Worm (Caenorhabditis elegans) whole organism, L2 larva: Measurements from ENCODE around the gene bath-1.
"Not testable (repeated sequence)": the region's sequence is repeated elsewhere in the genome, so short reads cannot be mapped to it uniquely, and the experiment has no call there.

ENCODE experiments used
- F13H6.1 ChIP-seq: sonication (generic microtip); optimal IDR thresholded peaks from 2 replicates; lab custom pipeline; 2016; ENCODE audit warnings: missing genetic modification characterization, missing compliant biosample characterization
- R02D3.7 ChIP-seq: fragments of 150-350 bp; optimal IDR thresholded peaks from 2 replicates; lab custom pipeline; 2014; ENCODE audit warnings: missing biosample characterization, missing genetic modification characterization
- ZK546.5 ChIP-seq: sonication (generic microtip); optimal IDR thresholded peaks from 2 replicates; lab custom pipeline; 2017; ENCODE audit warnings: missing biosample characterization, missing genetic modification characterization
- alr-1 ChIP-seq: fragments of 150-350 bp; optimal IDR thresholded peaks from 2 replicates; lab custom pipeline; 2014; ENCODE audit warnings: missing biosample characterization, missing genetic modification characterization
- blmp-1 ChIP-seq: sonication (generic microtip); optimal IDR thresholded peaks from 2 replicates; lab custom pipeline; 2017; ENCODE audit warnings: missing genetic modification characterization, mild to moderate bottlenecking, missing compliant biosample characterization, antibody characterized with exemption, moderate library complexity; ENCODE audit not compliant: insufficient read depth
- egl-27 ChIP-seq: sonication (generic microtip); optimal IDR thresholded peaks from 3 replicates; lab custom pipeline; 2017; ENCODE audit warnings: missing biosample characterization, missing genetic modification reagents, missing genetic modification characterization
- elt-1 ChIP-seq: fragments of 150-350 bp; optimal IDR thresholded peaks from 2 replicates; lab custom pipeline; 2014; ENCODE audit warnings: missing biosample characterization, missing genetic modification characterization
- elt-3 ChIP-seq: sonication (generic microtip); optimal IDR thresholded peaks from 2 replicates; lab custom pipeline; 2017; ENCODE audit warnings: missing biosample characterization, missing genetic modification characterization
- fos-1 ChIP-seq: fragments of 150-350 bp; optimal IDR thresholded peaks from 2 replicates; lab custom pipeline; 2014; ENCODE audit warnings: missing biosample characterization, missing genetic modification characterization
- gmeb-1 ChIP-seq: fragments of 150-350 bp; optimal IDR thresholded peaks from 2 replicates; lab custom pipeline; 2014; ENCODE audit warnings: missing biosample characterization, missing genetic modification characterization
- lin-11 ChIP-seq: fragments of 150-350 bp; sonication (generic microtip); optimal IDR thresholded peaks from 2 replicates; lab custom pipeline; 2014; ENCODE audit warnings: missing biosample characterization, missing genetic modification characterization, inconsistent platforms, mixed read lengths
- mab-5 ChIP-seq: fragments of 150-350 bp; optimal IDR thresholded peaks from 2 replicates; lab custom pipeline; 2014; ENCODE audit warnings: missing biosample characterization, missing genetic modification characterization
- mbf-1 ChIP-seq: sonication (generic microtip); optimal IDR thresholded peaks from 2 replicates; lab custom pipeline; 2017; ENCODE audit warnings: missing biosample characterization, missing genetic modification characterization
- nhr-10 ChIP-seq: sonication (generic microtip); optimal IDR thresholded peaks from 2 replicates; lab custom pipeline; 2017; ENCODE audit warnings: missing biosample characterization, missing genetic modification characterization
- nhr-11 ChIP-seq: fragments of 150-350 bp; optimal IDR thresholded peaks from 2 replicates; lab custom pipeline; 2014; ENCODE audit warnings: missing biosample characterization, missing genetic modification characterization
- nhr-12 ChIP-seq: fragments of 150-350 bp; optimal IDR thresholded peaks from 2 replicates; lab custom pipeline; 2014; ENCODE audit warnings: missing biosample characterization, missing genetic modification characterization
- nhr-129 ChIP-seq: fragments of 150-350 bp; optimal IDR thresholded peaks from 2 replicates; lab custom pipeline; 2014; ENCODE audit warnings: missing biosample characterization, missing genetic modification characterization
- nhr-21 ChIP-seq: fragments of 150-350 bp; optimal IDR thresholded peaks from 2 replicates; lab custom pipeline; 2014; ENCODE audit warnings: missing biosample characterization, missing genetic modification characterization
- nhr-23 ChIP-seq: fragments of 150-350 bp; optimal IDR thresholded peaks from 2 replicates; lab custom pipeline; 2014; ENCODE audit warnings: missing biosample characterization, missing genetic modification reagents, missing genetic modification characterization
- nhr-237 ChIP-seq: fragments of 150-350 bp; optimal IDR thresholded peaks from 2 replicates; lab custom pipeline; 2014; ENCODE audit warnings: missing biosample characterization, missing genetic modification characterization
- nhr-25 ChIP-seq: fragments of 150-350 bp; sonication (generic microtip); optimal IDR thresholded peaks from 3 replicates; lab custom pipeline; 2014; ENCODE audit warnings: missing biosample characterization, missing genetic modification characterization
- nhr-6 ChIP-seq: fragments of 150-350 bp; optimal IDR thresholded peaks from 2 replicates; lab custom pipeline; 2014; ENCODE audit warnings: missing biosample characterization, missing genetic modification characterization
- nhr-77 ChIP-seq: fragments of 150-350 bp; optimal IDR thresholded peaks from 2 replicates; lab custom pipeline; 2014; ENCODE audit warnings: missing biosample characterization, missing genetic modification characterization
- sem-4 ChIP-seq: fragments of 150-350 bp; optimal IDR thresholded peaks from 2 replicates; lab custom pipeline; 2014; ENCODE audit warnings: missing biosample characterization, missing genetic modification reagents, missing genetic modification characterization
- sma-3 ChIP-seq: sonication (generic microtip); optimal IDR thresholded peaks from 2 replicates; lab custom pipeline; 2016; ENCODE audit warnings: missing genetic modification reagents, missing genetic modification characterization, missing compliant biosample characterization
- sma-9 ChIP-seq, 2 experiments: fragments of 150-350 bp in 1 of 2; sonication (generic microtip) in 1 of 2; optimal IDR thresholded peaks; 2 replicates each; lab custom pipeline; 2014 to 2016; ENCODE audit warnings: missing genetic modification characterization in 2 of 2, mild to moderate bottlenecking in 1 of 2, missing biosample characterization in 1 of 2, missing compliant biosample characterization in 1 of 2, missing genetic modification reagents in 1 of 2, moderate library complexity in 1 of 2
- unc-55 ChIP-seq: fragments of 150-350 bp; sonication (generic microtip); optimal IDR thresholded peaks from 3 replicates; lab custom pipeline; 2014; ENCODE audit warnings: missing biosample characterization, missing genetic modification reagents, missing genetic modification characterization
- unc-62 ChIP-seq: fragments of 150-350 bp; optimal IDR thresholded peaks from 2 replicates; lab custom pipeline; 2014; ENCODE audit warnings: missing biosample characterization, missing genetic modification reagents, missing genetic modification characterization
- zag-1 ChIP-seq: fragments of 150-350 bp; optimal IDR thresholded peaks from 2 replicates; lab custom pipeline; 2014; ENCODE audit warnings: missing biosample characterization, missing genetic modification characterization
- ztf-4 ChIP-seq: fragments of 150-350 bp; optimal IDR thresholded peaks from 2 replicates; lab custom pipeline; 2014; ENCODE audit warnings: missing biosample characterization, missing genetic modification characterization

The bath-1 gene

DNA sequence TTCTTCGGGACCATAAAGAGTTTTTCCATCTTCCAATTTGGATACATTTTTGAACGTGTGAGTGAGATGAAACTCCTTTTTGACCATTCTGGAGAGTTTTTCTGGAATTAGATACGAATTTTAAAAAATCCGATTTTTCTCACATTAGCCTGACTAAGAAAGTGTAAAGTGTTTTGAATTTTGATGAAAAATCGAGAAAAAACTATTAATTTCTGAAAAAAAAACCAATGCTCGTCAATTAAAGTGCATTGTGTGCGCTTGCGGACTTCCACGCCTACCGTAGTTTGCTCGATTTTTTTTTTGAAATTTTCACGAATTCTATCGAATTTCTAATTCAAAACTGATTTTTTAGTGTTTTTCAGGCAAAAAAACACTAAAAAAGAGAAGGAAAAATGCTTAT is at the start of gene bath-1:
Gene bath-1 (minus strand): TSS at position 101 of the 400 bp plus-strand sequence.
- TF ChIP-seq lin-11 (tag; lab: Kevin White, UChicago), result no peak

DNA sequence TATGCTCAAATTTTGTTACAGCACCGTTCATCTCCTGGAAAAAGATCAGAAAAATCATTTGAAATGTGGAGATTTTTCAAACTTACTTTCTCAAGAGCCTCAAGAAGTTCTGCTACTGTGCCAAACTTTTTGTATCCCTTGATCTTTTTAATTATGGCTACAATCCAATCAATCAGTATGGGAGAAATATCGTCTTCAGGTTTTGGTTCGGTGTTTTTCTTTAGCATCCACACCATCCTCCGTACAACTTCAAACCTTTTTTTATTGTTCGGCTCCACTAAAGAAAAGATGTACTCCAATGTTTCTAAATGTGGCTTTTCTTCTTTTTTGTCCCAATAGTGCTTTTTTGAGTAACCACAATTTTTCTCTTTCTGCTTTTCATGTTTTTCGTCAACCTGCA is 47.9 kb upstream of the bath-1 start:
- TF ChIP-seq mab-5 (no peak), nhr-25 (no peak), zag-1 (no peak), nhr-23 (tag; lab: Kevin White, UChicago) (no peak), elt-1 (no peak), F13H6.1 (tag; lab: Kevin White, UChicago) (no peak), sem-4 (no peak), sma-3 (GFP tag; lab: Kevin White, UChicago) (no peak), fos-1 (tag; lab: Kevin White, UChicago) (no peak), nhr-10 (tag; lab: Kevin White, UChicago) (no peak), nhr-11 (no peak), nhr-6 (tag; lab: Kevin White, UChicago) (no peak), unc-55 (GFP tag; lab: Kevin White, UChicago) (no peak)

DNA sequence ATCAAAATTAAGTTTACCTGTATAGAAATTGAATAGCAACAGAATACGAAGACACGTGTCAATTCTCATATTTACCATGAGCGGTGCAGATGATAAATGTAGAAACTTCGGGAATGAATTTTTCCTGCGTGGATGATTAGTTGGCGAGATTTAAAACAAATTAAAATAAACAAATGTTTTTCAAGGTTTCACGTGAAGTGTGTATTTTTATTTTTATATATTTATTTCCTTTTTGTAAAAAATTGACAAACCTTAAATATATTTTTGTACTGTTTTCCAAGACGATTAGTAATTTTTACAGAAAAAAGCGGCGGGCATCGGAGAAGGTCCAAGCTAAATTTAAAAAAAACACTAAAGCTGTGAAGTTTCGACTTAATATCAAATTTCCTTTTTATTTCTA is 46.9 kb upstream of the bath-1 start, which contains the start of gene F07E5.8:
Gene F07E5.8 (minus strand): TSS at position 101 of the 400 bp plus-strand sequence.
- TF ChIP-seq mab-5, result no peak
- TF ChIP-seq elt-1, result no peak
- TF ChIP-seq nhr-237 (tag; lab: Kevin White, UChicago), result no peak
- TF ChIP-seq gmeb-1 (tag; lab: Kevin White, UChicago), result no peak
- TF ChIP-seq nhr-129, result no peak
- TF ChIP-seq nhr-25, result no peak
- TF ChIP-seq sem-4, result no peak
- TF ChIP-seq blmp-1, result no peak
- no peak for TF ChIP-seq unc-55 (GFP tag; lab: Kevin White, UChicago)
- no peak for TF ChIP-seq unc-62
- no peak for TF ChIP-seq mbf-1 (tag; lab: Kevin White, UChicago)
- no peak for TF ChIP-seq egl-27 (tag; lab: Kevin White, UChicago)
- TF ChIP-seq zag-1, result no peak
- TF ChIP-seq ZK546.5, result no peak
- TF ChIP-seq sma-9 (GFP tag; optimal IDR thresholded peaks at IDR 0.05; lab: Kevin White, UChicago), result no peak
- TF ChIP-seq sma-9 (tag; optimal IDR thresholded peaks at IDR 0.05; lab: Kevin White, UChicago), result no peak

DNA sequence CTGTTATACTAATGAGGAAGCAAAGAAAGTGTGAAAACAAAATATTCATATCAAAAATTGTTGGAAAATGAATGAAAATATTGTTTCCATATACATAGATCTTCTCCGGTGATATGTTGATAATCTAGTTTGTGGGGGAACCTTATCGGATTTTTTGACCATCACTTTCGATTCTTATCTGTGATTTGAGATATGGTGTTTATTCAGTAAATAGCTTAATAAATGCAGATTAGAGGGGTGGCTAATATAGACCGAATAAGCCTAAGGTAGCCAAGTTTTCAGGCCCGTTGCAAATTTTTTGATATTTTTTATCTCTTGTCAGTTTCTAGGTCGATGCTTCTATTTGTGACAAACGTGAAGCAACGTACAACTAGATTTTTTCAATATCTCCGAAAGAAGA is 42.8 kb upstream of the bath-1 start, which contains the start of gene F07E5.7:
Gene F07E5.7 (minus strand): TSS at position 101 of the 400 bp plus-strand sequence.
- no peak for TF ChIP-seq elt-3 (tag; lab: Kevin White, UChicago)
- TF ChIP-seq mab-5, result no peak
- TF ChIP-seq nhr-21 (tag; lab: Kevin White, UChicago), result no peak
- TF ChIP-seq nhr-77 (tag; lab: Kevin White, UChicago), result no peak

DNA sequence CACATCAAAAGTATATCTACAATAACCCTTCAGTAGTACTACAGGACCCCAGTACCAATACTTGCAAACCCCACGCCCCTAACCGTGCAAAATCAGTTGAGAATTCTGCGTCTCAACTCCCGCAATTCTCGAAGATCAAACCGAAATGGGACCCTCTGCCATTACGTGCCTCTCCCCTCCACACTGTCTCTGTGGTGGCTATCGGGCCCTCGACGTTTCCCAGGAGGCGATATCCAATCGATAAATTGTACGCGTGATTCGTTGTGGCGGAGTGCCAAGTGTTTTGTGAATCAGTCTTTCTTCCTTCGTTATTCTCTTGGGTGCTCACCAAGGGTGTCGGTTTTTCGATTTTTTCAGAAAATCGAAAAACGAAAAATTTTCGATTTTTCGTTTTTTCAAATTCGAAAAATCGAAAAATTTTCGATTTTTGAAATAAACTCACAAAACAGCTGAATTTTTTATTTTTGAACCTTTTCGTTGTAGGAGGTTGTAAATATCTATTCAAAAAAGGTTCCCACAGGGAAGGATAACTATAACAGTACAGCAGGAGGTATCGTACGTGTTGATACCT is 38.9 kb upstream of the bath-1 start, which contains the start of gene F07E5.12:
Gene F07E5.12 (plus strand): TSS at position 521 of the 571 bp plus-strand sequence.
- TF ChIP-seq nhr-25; unc-62; F13H6.1 (tag; lab: Kevin White, UChicago): not testable (repeated sequence)
- TF ChIP-seq, all 48 proteins: peak for 0; not testable (repeated sequence) for 48

DNA sequence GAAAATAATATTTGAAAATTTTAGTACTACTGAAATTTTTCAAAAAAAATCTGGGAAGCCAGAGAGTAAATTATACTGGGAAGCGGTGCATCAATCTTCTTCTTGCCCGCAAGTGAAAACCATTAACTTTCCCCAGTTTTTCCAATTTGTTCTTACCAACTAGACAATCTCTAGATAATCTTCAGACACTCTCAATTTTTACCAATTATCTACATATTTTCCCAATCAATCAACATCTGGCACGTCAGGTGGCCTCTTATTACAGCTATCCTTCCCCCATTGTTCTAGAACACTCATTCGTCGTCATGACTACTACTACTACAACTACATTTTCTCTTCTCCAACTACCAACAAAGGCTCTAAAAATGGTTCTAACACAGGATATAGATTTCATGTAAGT is 35.9 kb upstream of the bath-1 start, which contains the start of gene fbxb-6:
Gene fbxb-6 (plus strand): TSS at position 301 of the 400 bp plus-strand sequence.
- TF ChIP-seq gmeb-1 (tag; lab: Kevin White, UChicago) (no peak), ztf-4 (tag; lab: Kevin White, UChicago) (no peak), nhr-12 (tag; lab: Kevin White, UChicago) (no peak), nhr-10 (tag; lab: Kevin White, UChicago) (no peak), mab-5 (no peak), nhr-77 (tag; lab: Kevin White, UChicago) (no peak), alr-1 (tag; lab: Kevin White, UChicago) (no peak), ZK546.5 (no peak), R02D3.7 (tag; lab: Kevin White, UChicago) (no peak), lin-11 (tag; lab: Kevin White, UChicago) (no peak)
